Worm (Caenorhabditis elegans) whole organism, L1 larva: ENCODE measurements around the gene uig-1.

ENCODE experiments used
- C04F5.9 ChIP-seq: sonication (generic microtip); optimal IDR thresholded peaks from 2 replicates; lab custom pipeline; 2016; ENCODE audit warnings: missing genetic modification characterization, missing compliant biosample characterization
- F16B12.6 ChIP-seq: fragments of 150-350 bp; optimal IDR thresholded peaks from 2 replicates; lab custom pipeline; 2014; ENCODE audit warnings: missing biosample characterization, missing genetic modification characterization
- aha-1 ChIP-seq: fragments of 150-350 bp; optimal IDR thresholded peaks from 2 replicates; lab custom pipeline; 2014; ENCODE audit warnings: missing biosample characterization, missing genetic modification characterization
- alr-1 ChIP-seq: fragments of 200-800 bp; sonication (Bioruptor generic); optimal IDR thresholded peaks from 2 replicates; lab custom pipeline; 2018; ENCODE audit warnings: borderline replicate concordance, mild to moderate bottlenecking, missing genetic modification characterization, missing compliant biosample characterization
- ceh-8 ChIP-seq: fragments of 200-800 bp; sonication (Bioruptor generic); optimal IDR thresholded peaks from 2 replicates; lab custom pipeline; 2018; ENCODE audit warnings: mild to moderate bottlenecking, missing genetic modification characterization, moderate library complexity, missing compliant biosample characterization
- ceh-90 ChIP-seq: sonication (generic microtip); optimal IDR thresholded peaks from 2 replicates; lab custom pipeline; 2016; ENCODE audit warnings: missing genetic modification characterization, missing compliant biosample characterization
- ces-1 ChIP-seq: fragments of 150-350 bp; optimal IDR thresholded peaks from 2 replicates; lab custom pipeline; 2014; ENCODE audit warnings: missing biosample characterization, missing genetic modification reagents, missing genetic modification characterization
- dsc-1 ChIP-seq: sonication (generic microtip); optimal IDR thresholded peaks from 2 replicates; lab custom pipeline; 2016; ENCODE audit warnings: mild to moderate bottlenecking, missing genetic modification characterization, missing compliant biosample characterization
- efl-1 ChIP-seq, 4 experiments: fragments of 150-350 bp; optimal IDR thresholded peaks in 3 of 4; peaks in 1 of 4; 1 replicate in 1 of 4; 2 replicates in 3 of 4; lab custom pipeline; 2014; ENCODE audit warnings: missing biosample characterization in 2 of 4, missing genetic modification characterization in 2 of 4, missing genetic modification reagents in 2 of 4
- efl-3 ChIP-seq: fragments of 200-800 bp; sonication (Bioruptor generic); optimal IDR thresholded peaks from 2 replicates; lab custom pipeline; 2018; ENCODE audit warnings: mild to moderate bottlenecking, missing genetic modification characterization, missing compliant biosample characterization
- egl-27 ChIP-seq, 2 experiments: fragments of 150-350 bp in 1 of 2; sonication (generic microtip); optimal IDR thresholded peaks; 3 replicates each; lab custom pipeline; 2017 to 2018; ENCODE audit warnings: missing biosample characterization in 2 of 2, missing genetic modification characterization in 2 of 2, missing genetic modification reagents in 2 of 2
- elt-2 ChIP-seq: sonication (generic microtip); optimal IDR thresholded peaks from 2 replicates; lab custom pipeline; 2016; ENCODE audit warnings: missing genetic modification characterization, mild to moderate bottlenecking, inconsistent platforms, missing compliant biosample characterization, missing genetic modification reagents
- elt-3 ChIP-seq, 6 experiments: fragments of 150-350 bp in 1 of 6; sonication (generic microtip); optimal IDR thresholded peaks; 2 replicates each; lab custom pipeline; 2017 to 2018; ENCODE audit warnings: missing biosample characterization in 6 of 6, missing genetic modification characterization in 6 of 6, inconsistent platforms in 1 of 6
- ets-5 ChIP-seq: fragments of 200-800 bp; sonication (Bioruptor generic); IDR thresholded peaks from 2 replicates; pipeline ENCODE4 v1.3.6; 2022; ENCODE audit warnings: missing genetic modification characterization, missing compliant biosample characterization
- fkh-4 ChIP-seq: sonication (generic microtip); optimal IDR thresholded peaks from 2 replicates; lab custom pipeline; 2016; ENCODE audit warnings: missing compliant biosample characterization, missing genetic modification characterization, borderline replicate concordance
- fkh-8 ChIP-seq: sonication (generic microtip); optimal IDR thresholded peaks from 2 replicates; lab custom pipeline; 2016; ENCODE audit warnings: mild to moderate bottlenecking, missing genetic modification characterization, missing compliant biosample characterization
- grh-1 ChIP-seq: fragments of 200-800 bp; sonication (Bioruptor generic); IDR thresholded peaks from 2 replicates; pipeline ENCODE4 v1.3.6; 2022; ENCODE audit warnings: missing genetic modification reagents, missing genetic modification characterization, missing compliant biosample characterization
- hlh-17 ChIP-seq: fragments of 200-800 bp; sonication (Bioruptor generic); optimal IDR thresholded peaks from 2 replicates; lab custom pipeline; 2018; ENCODE audit warnings: missing genetic modification characterization, mild to moderate bottlenecking, missing compliant biosample characterization, moderate library complexity, borderline replicate concordance
- hpl-2 ChIP-seq: fragments of 150-350 bp; optimal IDR thresholded peaks from 2 replicates; lab custom pipeline; 2014; ENCODE audit warnings: missing biosample characterization, missing genetic modification reagents, missing genetic modification characterization
- jun-1 ChIP-seq: fragments of 150-350 bp; optimal IDR thresholded peaks from 2 replicates; lab custom pipeline; 2014; ENCODE audit warnings: missing biosample characterization, missing genetic modification reagents, missing genetic modification characterization
- lin-14 ChIP-seq: fragments of 200-800 bp; sonication (Bioruptor generic); optimal IDR thresholded peaks from 2 replicates; lab custom pipeline; 2018; ENCODE audit warnings: mild to moderate bottlenecking, missing genetic modification characterization, moderate library complexity, missing compliant biosample characterization
- lin-15B ChIP-seq: fragments of 150-350 bp; sonication (generic microtip); optimal IDR thresholded peaks from 3 replicates; lab custom pipeline; 2014; ENCODE audit warnings: missing biosample characterization, missing genetic modification characterization
- lin-35 ChIP-seq, 2 experiments: fragments of 150-350 bp; optimal IDR thresholded peaks; 2 replicates each; lab custom pipeline; 2014; ENCODE audit warnings: missing biosample characterization in 2 of 2, missing genetic modification characterization in 2 of 2, missing genetic modification reagents in 2 of 2
- lin-39 ChIP-seq: fragments of 150-350 bp; optimal IDR thresholded peaks from 2 replicates; lab custom pipeline; 2014; ENCODE audit warnings: missing biosample characterization, missing genetic modification reagents, missing genetic modification characterization
- mep-1 ChIP-seq: fragments of 150-350 bp; optimal IDR thresholded peaks from 2 replicates; lab custom pipeline; 2014; ENCODE audit warnings: missing biosample characterization, missing genetic modification characterization
- nhr-12 ChIP-seq: sonication (generic microtip); optimal IDR thresholded peaks from 2 replicates; lab custom pipeline; 2017; ENCODE audit warnings: missing biosample characterization, missing genetic modification characterization
- nhr-19 ChIP-seq: fragments of 200-800 bp; sonication (Bioruptor generic); conservative IDR thresholded peaks from 2 replicates; pipeline ENCODE4 v1.3.6; 2022; ENCODE audit warnings: missing genetic modification characterization, missing compliant biosample characterization
- nhr-20 ChIP-seq: sonication (generic microtip); optimal IDR thresholded peaks from 2 replicates; lab custom pipeline; 2016; ENCODE audit warnings: mild to moderate bottlenecking, missing genetic modification characterization, missing compliant biosample characterization
- nhr-28 ChIP-seq: fragments of 150-350 bp; optimal IDR thresholded peaks from 2 replicates; lab custom pipeline; 2014; ENCODE audit warnings: missing biosample characterization, missing genetic modification characterization
- nhr-47 ChIP-seq: sonication (generic microtip); optimal IDR thresholded peaks from 2 replicates; lab custom pipeline; 2016; ENCODE audit warnings: mild to moderate bottlenecking, missing genetic modification characterization, moderate library complexity, missing compliant biosample characterization
- nhr-71 ChIP-seq: sonication (generic microtip); optimal IDR thresholded peaks from 2 replicates; lab custom pipeline; 2016; ENCODE audit warnings: mild to moderate bottlenecking, missing genetic modification characterization, moderate library complexity, missing compliant biosample characterization
- nhr-76 ChIP-seq: sonication (generic microtip); optimal IDR thresholded peaks from 2 replicates; lab custom pipeline; 2017; ENCODE audit warnings: missing biosample characterization, missing genetic modification characterization
- nhr-77 ChIP-seq: fragments of 150-350 bp; optimal IDR thresholded peaks from 2 replicates; lab custom pipeline; 2014; ENCODE audit warnings: missing biosample characterization, missing genetic modification characterization
- nhr-90 ChIP-seq: sonication (generic microtip); optimal IDR thresholded peaks from 2 replicates; lab custom pipeline; 2016; ENCODE audit warnings: mild to moderate bottlenecking, missing genetic modification characterization, missing compliant biosample characterization; ENCODE audit not compliant: poor library complexity
- pax-3 ChIP-seq: fragments of 200-800 bp; sonication (Bioruptor generic); optimal IDR thresholded peaks from 2 replicates; lab custom pipeline; 2018; ENCODE audit warnings: mild to moderate bottlenecking, missing genetic modification characterization, moderate library complexity, missing compliant biosample characterization
- pqm-1 ChIP-seq: sonication (generic microtip); optimal IDR thresholded peaks from 3 replicates; lab custom pipeline; 2017; ENCODE audit warnings: missing biosample characterization, missing genetic modification characterization
- snu-23 ChIP-seq: sonication (generic microtip); optimal IDR thresholded peaks from 2 replicates; lab custom pipeline; 2016; ENCODE audit warnings: missing genetic modification characterization, missing compliant biosample characterization
- sox-4 ChIP-seq: sonication (generic microtip); optimal IDR thresholded peaks from 2 replicates; lab custom pipeline; 2016; ENCODE audit warnings: missing genetic modification characterization, missing compliant biosample characterization
- swsn-7 ChIP-seq: sonication (generic microtip); optimal IDR thresholded peaks from 2 replicates; lab custom pipeline; 2016; ENCODE audit warnings: missing genetic modification characterization, missing compliant biosample characterization
- tbx-2 ChIP-seq: sonication (generic microtip); optimal IDR thresholded peaks from 2 replicates; lab custom pipeline; 2016; ENCODE audit warnings: missing genetic modification characterization, missing compliant biosample characterization
- unc-30 ChIP-seq: sonication (generic microtip); optimal IDR thresholded peaks from 2 replicates; lab custom pipeline; 2017; ENCODE audit warnings: missing biosample characterization, missing genetic modification characterization
- unc-62 ChIP-seq: fragments of 150-350 bp; optimal IDR thresholded peaks from 2 replicates; lab custom pipeline; 2014; ENCODE audit warnings: missing biosample characterization, missing genetic modification reagents, missing genetic modification characterization
- unc-86 ChIP-seq: sonication (generic microtip); optimal IDR thresholded peaks from 2 replicates; lab custom pipeline; 2016; ENCODE audit warnings: missing genetic modification characterization, missing compliant biosample characterization
- vab-15 ChIP-seq: sonication (generic microtip); optimal IDR thresholded peaks from 2 replicates; lab custom pipeline; 2017; ENCODE audit warnings: missing genotype, mild to moderate bottlenecking, missing genetic modification characterization, missing compliant biosample characterization
- zip-4 ChIP-seq: fragments of 200-800 bp; sonication (Bioruptor generic); optimal IDR thresholded peaks from 2 replicates; lab custom pipeline; 2018; ENCODE audit warnings: mild to moderate bottlenecking, missing genetic modification characterization, moderate library complexity, missing compliant biosample characterization
- ztf-4 ChIP-seq: fragments of 150-350 bp; optimal IDR thresholded peaks from 2 replicates; lab custom pipeline; 2014; ENCODE audit warnings: missing biosample characterization, missing genetic modification characterization

Gene uig-1

ce11 chrV:13265628-13266027 lies 30.1 kb downstream of the uig-1 start:
- TF ChIP-seq nhr-71 (tag; lab: Kevin White, UChicago) (peak; percentile 38), fkh-4 (peak; percentile 68), unc-62 (GFP tag; lab: Kevin White, UChicago) (no peak), egl-27 (tag; optimal IDR thresholded peaks at IDR 0.05; lab: Kevin White, UChicago) (no peak), ceh-8 (GFP tag; lab: Kevin White, UChicago) (peak; percentile 69), ets-5 (GFP tag; lab: Robert Waterston, UW) (no peak), sox-4 (peak; percentile 9), nhr-28 (no peak), pax-3 (tag; lab: Kevin White, UChicago) (peak; percentile 87), dsc-1 (peak; percentile 99), fkh-8 (peak; percentile 58), nhr-47 (peak; percentile 39)

- TF ChIP-seq swsn-7 (tag; lab: Kevin White, UChicago) = no peak
- no peak for TF ChIP-seq nhr-77
- TF ChIP-seq unc-30 (tag; lab: Kevin White, UChicago) = no peak
- no peak for TF ChIP-seq ceh-90 (tag; lab: Kevin White, UChicago)
- no peak for TF ChIP-seq C04F5.9 (tag; lab: Kevin White, UChicago)
- no peak for TF ChIP-seq nhr-90
Measured at ce11 chrV:13264245-13264644, 31.5 kb downstream of the uig-1 start, which contains the start of gene zip-5. TSS of gene zip-5 (plus strand) at chrV:13264545.

- TF ChIP-seq pax-3 (tag; lab: Kevin White, UChicago) (peak; percentile 62), elt-3 (tag; optimal IDR thresholded peaks at IDR 0.05; lab: Kevin White, UChicago) (peak in 1 of 6 experiments; percentile 18), nhr-90 (peak; percentile 20), lin-35 (GFP tag; optimal IDR thresholded peaks at IDR 0.05; lab: Kevin White, UChicago) (peak in 1 of 2 experiments; percentile 0), efl-1 (optimal IDR thresholded peaks at IDR 0.05; lab: Kevin White, UChicago) (no peak), efl-1 (GFP tag; optimal IDR thresholded peaks at IDR 0.05 in 1 of 2; lab: Kevin White, UChicago) (peak in 1 of 2 experiments; percentile 86), nhr-20 (tag; lab: Kevin White, UChicago) (peak; percentile 57), F16B12.6 (tag; lab: Kevin White, UChicago) (no peak), lin-14 (peak; percentile 22), elt-2 (tag; lab: Kevin White, UChicago) (peak; percentile 93), nhr-71 (tag; lab: Kevin White, UChicago) (peak; percentile 45), snu-23 (GFP tag; lab: Kevin White, UChicago) (no peak), nhr-76 (tag; lab: Kevin White, UChicago) (no peak)
Measured at ce11 chrV:13262781-13263318, 32.9 kb downstream of the uig-1 start.

- TF ChIP-seq nhr-77 (no peak), nhr-76 (tag; lab: Kevin White, UChicago) (no peak), efl-3 (GFP tag; lab: Kevin White, UChicago) (no peak), pqm-1 (tag; lab: Kevin White, UChicago) (no peak), alr-1 (tag; lab: Kevin White, UChicago) (no peak), nhr-12 (tag; lab: Kevin White, UChicago) (no peak), hpl-2 (GFP tag; lab: Kevin White, UChicago) (no peak), ceh-8 (GFP tag; lab: Kevin White, UChicago) (no peak), mep-1 (no peak), tbx-2 (tag; lab: Kevin White, UChicago) (peak; percentile 32), nhr-90 (peak; percentile 45), ces-1 (GFP tag; lab: Kevin White, UChicago) (no peak), grh-1 (GFP tag; lab: Robert Waterston, UW) (peak; percentile 33; the same call in 1 of the 2 replicates), vab-15 (tag; lab: Kevin White, UChicago) (peak; percentile 26), zip-4 (GFP tag; lab: Kevin White, UChicago) (no peak), nhr-19 (no peak), elt-3 (tag; optimal IDR thresholded peaks at IDR 0.05; lab: Kevin White, UChicago) (peak in 2 of 6 experiments; percentile 40 to 65), aha-1 (tag; lab: Kevin White, UChicago) (no peak), hlh-17 (GFP tag; lab: Kevin White, UChicago) (no peak), ztf-4 (no peak), unc-86 (tag; lab: Kevin White, UChicago) (no peak), jun-1 (tag; lab: Kevin White, UChicago) (no peak), efl-1 (optimal IDR thresholded peaks at IDR 0.05; lab: Kevin White, UChicago) (no peak), efl-1 (GFP tag; optimal IDR thresholded peaks at IDR 0.05 in 1 of 2; lab: Kevin White, UChicago) (no peak), lin-15B (tag; lab: Kevin White, UChicago) (no peak), lin-39 (peak; percentile 28)
Measured at ce11 chrV:13259527-13259926, 36.3 kb downstream of the uig-1 start.
